Fruit fly (Drosophila melanogaster) whole organism, adult: ENCODE results near the gene Eig71Ed.

Source experiments
- CG12768 ChIP-seq: fragments of 200-800 bp; sonication (Bioruptor generic); optimal IDR thresholded peaks from 2 replicates; lab custom pipeline; 2017; ENCODE audit warnings: missing biosample characterization, missing genetic modification characterization, mild to moderate bottlenecking, moderate library complexity, missing genetic modification reagents
- CG1620 ChIP-seq: fragments of 200-800 bp; sonication (Bioruptor generic); optimal IDR thresholded peaks from 2 replicates; lab custom pipeline; 2016; ENCODE audit warnings: missing biosample characterization, missing genetic modification characterization
- CG33017 ChIP-seq: fragments of 200-800 bp; sonication (Bioruptor generic); optimal IDR thresholded peaks from 2 replicates; lab custom pipeline; 2018; ENCODE audit warnings: missing biosample characterization, mild to moderate bottlenecking, missing genetic modification characterization, moderate library complexity
- CG7045 ChIP-seq: fragments of 200-800 bp; sonication (Bioruptor generic); optimal IDR thresholded peaks from 2 replicates; lab custom pipeline; 2017; ENCODE audit warnings: missing biosample characterization, mild to moderate bottlenecking, missing genetic modification characterization
- Crg-1 ChIP-seq: fragments of 200-800 bp; sonication (Bioruptor generic); optimal IDR thresholded peaks from 2 replicates; lab custom pipeline; 2016; ENCODE audit warnings: missing biosample characterization, missing genetic modification characterization
- Hr96 ChIP-seq: fragments of 200-800 bp; sonication (Bioruptor generic); optimal IDR thresholded peaks from 2 replicates; lab custom pipeline; 2016; ENCODE audit warnings: missing biosample characterization, missing genetic modification characterization
- Mnt ChIP-seq: fragments of 200-800 bp; sonication (Bioruptor generic); optimal IDR thresholded peaks from 2 replicates; lab custom pipeline; 2016; ENCODE audit warnings: missing biosample characterization, mild to moderate bottlenecking, missing genetic modification characterization
- bab1 ChIP-seq: fragments of 200-800 bp; sonication (Bioruptor generic); optimal IDR thresholded peaks from 3 replicates; lab custom pipeline; 2019; ENCODE audit warnings: missing biosample characterization, mild to moderate bottlenecking, missing genetic modification characterization, moderate library complexity
- cic ChIP-seq: fragments of 200-800 bp; sonication (Bioruptor generic); optimal IDR thresholded peaks from 2 replicates; lab custom pipeline; 2017; ENCODE audit warnings: missing biosample characterization, mild to moderate bottlenecking, missing genetic modification characterization, moderate library complexity
- ovo ChIP-seq: fragments of 200-800 bp; sonication (Bioruptor generic); optimal IDR thresholded peaks from 2 replicates; lab custom pipeline; 2016; ENCODE audit warnings: missing biosample characterization, missing genetic modification characterization
- pad ChIP-seq: fragments of 200-800 bp; sonication (Bioruptor generic); optimal IDR thresholded peaks from 3 replicates; lab custom pipeline; 2017; ENCODE audit warnings: missing biosample characterization, missing genetic modification characterization, mild to moderate bottlenecking, moderate library complexity, missing genetic modification reagents

- TF ChIP-seq Crg-1 (GFP tag; lab: Kevin White, UChicago) = no peak
- no peak for TF ChIP-seq CG12768 (GFP tag; lab: Kevin White, UChicago)
- no peak for TF ChIP-seq CG33017 (tag; lab: Kevin White, UChicago)
- TF ChIP-seq Mnt (GFP tag; lab: Kevin White, UChicago) = no peak
- TF ChIP-seq Hr96 (GFP tag; lab: Kevin White, UChicago) = no peak
- no peak for TF ChIP-seq pad (GFP tag; lab: Kevin White, UChicago)
- TF ChIP-seq ovo (GFP tag; lab: Kevin White, UChicago) = no peak
- TF ChIP-seq bab1 (GFP tag; lab: Kevin White, UChicago) = no peak
- TF ChIP-seq CG7045 (GFP tag; lab: Kevin White, UChicago) = no peak
- no peak for TF ChIP-seq CG1620 (GFP tag; lab: Kevin White, UChicago)
- TF ChIP-seq cic (GFP tag; lab: Kevin White, UChicago) = no peak
These were observed 37.2 kb downstream of the Eig71Ed start for dm6 chr3L:15689518-15689917.
